Fruit fly (Drosophila melanogaster): ENCODE results near the gene CG15531.

Gene CG15531

dm6 chr3R:30210560-30210959 lies 14.5 kb upstream of the CG15531 start, which contains the start of gene CecA1:
Gene CecA1, plus strand, starts transcription at chr3R:30210874.
- TF ChIP-seq ovo (GFP tag; optimal IDR thresholded peaks at IDR 0.05) = no peak

dm6 chr3R:30209648-30210047 lies 13.6 kb upstream of the CG15531 start, which contains the start of gene Anp:
Gene Anp, plus strand, starts transcription at chr3R:30209948.
- no peak for TF ChIP-seq CG5204 (GFP tag; optimal IDR thresholded peaks at IDR 0.05)
- no peak for TF ChIP-seq pad (GFP tag; optimal IDR thresholded peaks at IDR 0.05)
- TF ChIP-seq CG7101 (tag; optimal IDR thresholded peaks at IDR 0.05) = no peak
- TF ChIP-seq CG33017 (tag; optimal IDR thresholded peaks at IDR 0.05) = no peak
- TF ChIP-seq toe (GFP tag; optimal IDR thresholded peaks at IDR 0.05) = no peak
- no peak for TF ChIP-seq kay (GFP tag; ENCODE audit: borderline replicate concordance)
- TF ChIP-seq CG12768 (GFP tag; optimal IDR thresholded peaks at IDR 0.05) = no peak
- no peak for TF ChIP-seq cnc (optimal IDR thresholded peaks at IDR 0.05)
- TF ChIP-seq Clk (GFP tag; optimal IDR thresholded peaks at IDR 0.05) = no peak
- no peak for TF ChIP-seq tj (GFP tag; optimal IDR thresholded peaks at IDR 0.05)
- TF ChIP-seq CG7045 (GFP tag; optimal IDR thresholded peaks at IDR 0.05) = no peak
- no peak for TF ChIP-seq Crg-1 (GFP tag; optimal IDR thresholded peaks at IDR 0.05)
- no peak for TF ChIP-seq bab1 (GFP tag; optimal IDR thresholded peaks at IDR 0.05)
- TF ChIP-seq CG11617 (GFP tag; optimal IDR thresholded peaks at IDR 0.05) = no peak

dm6 chr3R:30208766-30209484 lies 12.9 kb upstream of the CG15531 start, which contains the start of gene RpS7:
Gene RpS7, minus strand, starts transcription at chr3R:30209020.
- TF ChIP-seq CG7045 (GFP tag; optimal IDR thresholded peaks at IDR 0.05) (peak; percentile 67), CG11617 (GFP tag; optimal IDR thresholded peaks at IDR 0.05) (peak; percentile 88), Mnt (GFP tag; optimal IDR thresholded peaks at IDR 0.05) (peak; percentile 75), CG14711 (tag; optimal IDR thresholded peaks at IDR 0.05) (peak; percentile 55), ovo (GFP tag; optimal IDR thresholded peaks at IDR 0.05) (peak; percentile 52), CG33017 (tag; optimal IDR thresholded peaks at IDR 0.05) (peak; percentile 69), CG5204 (GFP tag; optimal IDR thresholded peaks at IDR 0.05) (peak; percentile 69), toe (GFP tag; optimal IDR thresholded peaks at IDR 0.05) (peak; percentile 74), bab1 (GFP tag; optimal IDR thresholded peaks at IDR 0.05) (peak; percentile 84), kay (GFP tag; ENCODE audit: borderline replicate concordance) (peak; percentile 67), CG1620 (GFP tag; optimal IDR thresholded peaks at IDR 0.05) (peak; percentile 69), CG7101 (tag; optimal IDR thresholded peaks at IDR 0.05) (peak; percentile 75), Hr96 (GFP tag; optimal IDR thresholded peaks at IDR 0.05) (peak; percentile 69), cnc (optimal IDR thresholded peaks at IDR 0.05) (no peak), CG12768 (GFP tag; optimal IDR thresholded peaks at IDR 0.05) (peak; percentile 64), tj (GFP tag; optimal IDR thresholded peaks at IDR 0.05) (peak; percentile 59), cic (GFP tag; optimal IDR thresholded peaks at IDR 0.05) (peak; percentile 51), pad (GFP tag; optimal IDR thresholded peaks at IDR 0.05) (peak; percentile 55), Clk (GFP tag; optimal IDR thresholded peaks at IDR 0.05) (peak; percentile 62), Crg-1 (GFP tag; optimal IDR thresholded peaks at IDR 0.05) (peak; percentile 45)

- TF ChIP-seq CG14711 (tag; optimal IDR thresholded peaks at IDR 0.05) (no peak), CG7045 (GFP tag; optimal IDR thresholded peaks at IDR 0.05) (no peak), CG5204 (GFP tag; optimal IDR thresholded peaks at IDR 0.05) (no peak), CG7101 (tag; optimal IDR thresholded peaks at IDR 0.05) (no peak), tj (GFP tag; optimal IDR thresholded peaks at IDR 0.05) (no peak), CG11617 (GFP tag; optimal IDR thresholded peaks at IDR 0.05) (no peak), pad (GFP tag; optimal IDR thresholded peaks at IDR 0.05) (no peak), Crg-1 (GFP tag; optimal IDR thresholded peaks at IDR 0.05) (no peak), CG12768 (GFP tag; optimal IDR thresholded peaks at IDR 0.05) (no peak), cnc (optimal IDR thresholded peaks at IDR 0.05) (no peak)
Measured at dm6 chr3R:30208011-30208410, 12.0 kb upstream of the CG15531 start.

- TF ChIP-seq bab1 (GFP tag; optimal IDR thresholded peaks at IDR 0.05) (peak; percentile 67), CG12768 (GFP tag; optimal IDR thresholded peaks at IDR 0.05) (no peak), Mnt (GFP tag; optimal IDR thresholded peaks at IDR 0.05) (peak; percentile 24)
Measured at dm6 chr3R:30205946-30206345, 9.9 kb upstream of the CG15531 start.

- no peak for TF ChIP-seq CG12768 (GFP tag; optimal IDR thresholded peaks at IDR 0.05)
Measured at dm6 chr3R:30204004-30204603, 8.1 kb upstream of the CG15531 start.

All from whole organism, adult.